Worm (Caenorhabditis elegans) whole organism, L3 larva: ENCODE measurements around the gene str-112.

Experiments
- R02D3.7 ChIP-seq: fragments of 150-350 bp; optimal IDR thresholded peaks from 2 replicates; lab custom pipeline; 2014; ENCODE audit warnings: missing biosample characterization, missing genetic modification characterization
- ZK546.5 ChIP-seq: sonication (generic microtip); optimal IDR thresholded peaks from 2 replicates; lab custom pipeline; 2017; ENCODE audit warnings: missing biosample characterization, missing genetic modification characterization
- ama-1 ChIP-seq: fragments of 150-350 bp; optimal IDR thresholded peaks from 2 replicates; lab custom pipeline; 2018
- ceh-28 ChIP-seq: fragments of 150-350 bp; optimal IDR thresholded peaks from 2 replicates; lab custom pipeline; 2014; ENCODE audit warnings: missing biosample characterization, missing genetic modification reagents, missing genetic modification characterization
- ceh-82 ChIP-seq: fragments of 150-350 bp; optimal IDR thresholded peaks from 2 replicates; lab custom pipeline; 2014; ENCODE audit warnings: missing biosample characterization, missing genetic modification characterization
- ceh-9 ChIP-seq: sonication (generic microtip); optimal IDR thresholded peaks from 2 replicates; lab custom pipeline; 2018; ENCODE audit warnings: missing biosample characterization, missing genetic modification characterization
- daf-12 ChIP-seq: fragments of 150-350 bp; optimal IDR thresholded peaks from 2 replicates; lab custom pipeline; 2014; ENCODE audit warnings: missing biosample characterization, missing genetic modification reagents, missing genetic modification characterization
- egl-27 ChIP-seq: sonication (generic microtip); optimal IDR thresholded peaks from 4 replicates; lab custom pipeline; 2017; ENCODE audit warnings: missing biosample characterization, missing genetic modification reagents, missing genetic modification characterization
- egl-5 ChIP-seq: fragments of 150-350 bp; optimal IDR thresholded peaks from 2 replicates; lab custom pipeline; 2017; ENCODE audit warnings: missing biosample characterization, missing genetic modification reagents, missing genetic modification characterization, inconsistent platforms
- elt-1 ChIP-seq: fragments of 150-350 bp; optimal IDR thresholded peaks from 2 replicates; lab custom pipeline; 2014; ENCODE audit warnings: missing biosample characterization, missing genetic modification characterization
- elt-3 ChIP-seq, 3 experiments: fragments of 150-350 bp in 1 of 3; sonication (generic microtip) in 2 of 3; optimal IDR thresholded peaks; 2 replicates in 2 of 3; 4 replicates in 1 of 3; lab custom pipeline; 2014 to 2017; ENCODE audit warnings: missing biosample characterization in 3 of 3, missing genetic modification characterization in 3 of 3
- eor-1 ChIP-seq, 2 experiments: fragments of 150-350 bp; optimal IDR thresholded peaks; 2 replicates each; lab custom pipeline; 2014 to 2018; ENCODE audit warnings: missing biosample characterization in 2 of 2, missing genetic modification characterization in 2 of 2
- fkh-10 ChIP-seq: sonication (generic microtip); optimal IDR thresholded peaks from 2 replicates; lab custom pipeline; 2017; ENCODE audit warnings: missing biosample characterization, missing genetic modification reagents, missing genetic modification characterization
- hmg-11 ChIP-seq: sonication (generic microtip); optimal IDR thresholded peaks from 2 replicates; lab custom pipeline; 2016; ENCODE audit warnings: missing genetic modification characterization, missing compliant biosample characterization
- jun-1 ChIP-seq: fragments of 150-350 bp; optimal IDR thresholded peaks from 2 replicates; lab custom pipeline; 2014; ENCODE audit warnings: missing biosample characterization, missing genetic modification reagents, missing genetic modification characterization
- lin-15B ChIP-seq: fragments of 150-350 bp; optimal IDR thresholded peaks from 2 replicates; lab custom pipeline; 2014; ENCODE audit warnings: missing biosample characterization, missing genetic modification characterization
- lin-39 ChIP-seq: fragments of 150-350 bp; optimal IDR thresholded peaks from 2 replicates; lab custom pipeline; 2018; ENCODE audit warnings: missing biosample characterization, missing genetic modification reagents, missing genetic modification characterization
- mdl-1 ChIP-seq: fragments of 150-350 bp; optimal IDR thresholded peaks from 2 replicates; lab custom pipeline; 2014; ENCODE audit warnings: missing biosample characterization, missing genetic modification characterization
- mml-1 ChIP-seq: fragments of 150-350 bp; sonication (generic microtip); optimal IDR thresholded peaks from 3 replicates; lab custom pipeline; 2014; ENCODE audit warnings: missing biosample characterization, missing genetic modification characterization
- nfya-1 ChIP-seq: sonication (generic microtip); optimal IDR thresholded peaks from 2 replicates; lab custom pipeline; 2017; ENCODE audit warnings: missing genetic modification characterization, mild to moderate bottlenecking, missing compliant biosample characterization, antibody characterized with exemption, moderate library complexity; ENCODE audit not compliant: insufficient read depth
- nhr-11 ChIP-seq: fragments of 150-350 bp; optimal IDR thresholded peaks from 2 replicates; lab custom pipeline; 2014; ENCODE audit warnings: missing biosample characterization, missing genetic modification characterization
- nhr-12 ChIP-seq: fragments of 150-350 bp; optimal IDR thresholded peaks from 2 replicates; lab custom pipeline; 2014; ENCODE audit warnings: missing biosample characterization, missing genetic modification characterization
- nhr-25 ChIP-seq: sonication (generic microtip); optimal IDR thresholded peaks from 2 replicates; lab custom pipeline; 2017; ENCODE audit warnings: missing biosample characterization, missing genetic modification characterization
- nhr-28 ChIP-seq: fragments of 150-350 bp; optimal IDR thresholded peaks from 2 replicates; lab custom pipeline; 2014; ENCODE audit warnings: missing biosample characterization, missing genetic modification characterization
- nhr-43 ChIP-seq: sonication (generic microtip); optimal IDR thresholded peaks from 2 replicates; lab custom pipeline; 2016; ENCODE audit warnings: mild to moderate bottlenecking, missing genetic modification characterization, missing compliant biosample characterization; ENCODE audit not compliant: poor library complexity, severe bottlenecking
- nhr-67 ChIP-seq: fragments of 150-350 bp; optimal IDR thresholded peaks from 2 replicates; lab custom pipeline; 2014; ENCODE audit warnings: missing biosample characterization, missing genetic modification characterization
- nhr-76 ChIP-seq: fragments of 150-350 bp; sonication (generic microtip); optimal IDR thresholded peaks from 5 replicates; lab custom pipeline; 2014; ENCODE audit warnings: missing biosample characterization, missing genetic modification characterization
- pha-4 ChIP-seq: fragments of 150-350 bp; optimal IDR thresholded peaks from 2 replicates; lab custom pipeline; 2014; ENCODE audit warnings: missing biosample characterization, missing genetic modification reagents, missing genetic modification characterization
- sea-2 ChIP-seq: fragments of 150-350 bp; sonication (generic microtip); optimal IDR thresholded peaks from 4 replicates; lab custom pipeline; 2014; ENCODE audit warnings: missing biosample characterization, missing genetic modification reagents, missing genetic modification characterization
- skn-1 ChIP-seq: fragments of 150-350 bp; optimal IDR thresholded peaks from 2 replicates; lab custom pipeline; 2014; ENCODE audit warnings: missing biosample characterization, missing genetic modification characterization
- unc-62 ChIP-seq: fragments of 150-350 bp; sonication (generic microtip); optimal IDR thresholded peaks from 4 replicates; lab custom pipeline; 2014; ENCODE audit warnings: missing biosample characterization, missing genetic modification reagents, missing genetic modification characterization
- zag-1 ChIP-seq: fragments of 150-350 bp; optimal IDR thresholded peaks from 2 replicates; lab custom pipeline; 2014; ENCODE audit warnings: missing biosample characterization, missing genetic modification characterization
- ztf-11 ChIP-seq: fragments of 150-350 bp; optimal IDR thresholded peaks from 2 replicates; lab custom pipeline; 2014; ENCODE audit warnings: missing biosample characterization, missing genetic modification characterization
- ztf-4 ChIP-seq: fragments of 150-350 bp; optimal IDR thresholded peaks from 2 replicates; lab custom pipeline; 2014; ENCODE audit warnings: missing biosample characterization, missing genetic modification characterization

Gene str-112

ce11 chrV:7133963-7134362 is 4.3 kb downstream of the str-112 start, which contains the start of gene F10D2.16:
Gene F10D2.16, plus strand, starts transcription at chrV:7134263.
- no peak for TF ChIP-seq nfya-1 (tag; lab: Kevin White, UChicago)
- no peak for TF ChIP-seq ceh-9 (tag; lab: Kevin White, UChicago)
- no peak for TF ChIP-seq hmg-11 (tag; lab: Kevin White, UChicago)
- TF ChIP-seq ztf-11 = no peak
- TF ChIP-seq nhr-11 (tag; lab: Kevin White, UChicago) = no peak
- no peak for TF ChIP-seq mdl-1 (tag; lab: Kevin White, UChicago)
- TF ChIP-seq unc-62 (GFP tag; lab: Kevin White, UChicago) = no peak
- no peak for TF ChIP-seq ztf-4
- TF ChIP-seq ama-1 (lab: Kevin White, UChicago) = no peak
- no peak for TF ChIP-seq ceh-82 (tag; lab: Kevin White, UChicago)
- no peak for TF ChIP-seq zag-1 (tag; lab: Kevin White, UChicago)
- no peak for TF ChIP-seq pha-4 (tag; lab: Kevin White, UChicago)
- no peak for TF ChIP-seq nhr-67 (tag; lab: Kevin White, UChicago)
- TF ChIP-seq nhr-76 (tag; lab: Kevin White, UChicago) = no peak

DNA sequence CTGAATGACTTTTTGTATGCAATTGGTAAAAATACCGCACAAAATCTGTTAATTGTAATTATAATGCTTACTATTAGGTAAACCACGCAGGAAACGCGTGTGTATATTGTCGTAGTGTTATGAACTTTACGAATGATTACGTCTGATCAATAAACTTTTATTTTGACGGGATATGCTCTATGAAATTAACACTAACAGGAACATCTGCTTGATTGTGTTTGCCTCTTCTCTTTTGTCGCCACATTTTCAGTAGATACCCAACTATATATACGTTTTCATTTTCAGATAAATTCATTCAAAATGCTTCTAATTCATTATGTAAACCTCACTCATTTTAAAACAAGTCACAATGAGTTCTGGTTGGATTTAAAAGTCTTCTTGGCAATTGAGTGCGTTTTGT is 6.0 kb downstream of the str-112 start, which contains the start of gene sre-10:
Gene sre-10 (plus strand): TSS at position 301 of the 400 bp plus-strand sequence.
- TF ChIP-seq ceh-28 (tag; lab: Kevin White, UChicago) = no peak
- no peak for TF ChIP-seq ztf-4
- TF ChIP-seq elt-3 (tag; optimal IDR thresholded peaks at IDR 0.05; lab: Kevin White, UChicago) = no peak
- no peak for TF ChIP-seq nhr-12 (tag; lab: Kevin White, UChicago)
- TF ChIP-seq fkh-10 (GFP tag; lab: Kevin White, UChicago) = no peak
- no peak for TF ChIP-seq egl-27 (tag; lab: Kevin White, UChicago)
- no peak for TF ChIP-seq skn-1 (tag; lab: Kevin White, UChicago)
- TF ChIP-seq unc-62 (GFP tag; lab: Kevin White, UChicago) = no peak
- no peak for TF ChIP-seq eor-1 (tag; optimal IDR thresholded peaks at IDR 0.05; lab: Kevin White, UChicago)
- no peak for TF ChIP-seq ZK546.5 (tag; lab: Kevin White, UChicago)
- no peak for TF ChIP-seq egl-5 (tag; lab: Kevin White, UChicago)
- no peak for TF ChIP-seq R02D3.7
- no peak for TF ChIP-seq ztf-11

DNA sequence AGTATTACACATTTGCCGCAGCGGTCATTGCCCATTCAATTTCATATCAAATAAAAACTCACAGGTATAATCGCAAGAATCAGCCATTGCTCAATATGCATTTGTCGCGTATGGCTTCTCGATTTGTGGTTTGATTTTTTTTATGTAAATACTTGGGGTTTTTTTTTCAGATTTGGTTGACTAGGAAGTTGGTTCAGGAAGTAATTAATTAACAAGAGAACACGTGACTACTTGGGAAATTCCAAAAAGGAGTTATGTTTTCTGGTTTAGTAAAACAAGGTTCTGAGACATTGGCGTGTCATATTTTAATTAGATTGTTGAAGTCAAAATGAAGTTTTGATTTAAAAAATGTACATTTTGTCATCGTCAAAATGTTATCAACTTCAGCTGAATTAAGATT is 7.2 kb downstream of the str-112 start, which contains the start of gene srx-36:
Gene srx-36 (minus strand): TSS at position 101 of the 400 bp plus-strand sequence.
- TF ChIP-seq ceh-82 (tag; lab: Kevin White, UChicago) = no peak
- no peak for TF ChIP-seq nhr-43 (tag; lab: Kevin White, UChicago)
- TF ChIP-seq lin-39 (tag; lab: Kevin White, UChicago) = no peak
- TF ChIP-seq elt-1 (tag; lab: Kevin White, UChicago) = no peak
- TF ChIP-seq lin-15B = no peak
- no peak for TF ChIP-seq mml-1
- no peak for TF ChIP-seq daf-12 (tag; lab: Kevin White, UChicago)
- no peak for TF ChIP-seq nhr-28 (tag; lab: Kevin White, UChicago)
- TF ChIP-seq jun-1 (tag; lab: Kevin White, UChicago) = no peak
- no peak for TF ChIP-seq ceh-9 (tag; lab: Kevin White, UChicago)
- no peak for TF ChIP-seq ZK546.5 (tag; lab: Kevin White, UChicago)
- TF ChIP-seq, all 47 proteins: peak for 0

DNA sequence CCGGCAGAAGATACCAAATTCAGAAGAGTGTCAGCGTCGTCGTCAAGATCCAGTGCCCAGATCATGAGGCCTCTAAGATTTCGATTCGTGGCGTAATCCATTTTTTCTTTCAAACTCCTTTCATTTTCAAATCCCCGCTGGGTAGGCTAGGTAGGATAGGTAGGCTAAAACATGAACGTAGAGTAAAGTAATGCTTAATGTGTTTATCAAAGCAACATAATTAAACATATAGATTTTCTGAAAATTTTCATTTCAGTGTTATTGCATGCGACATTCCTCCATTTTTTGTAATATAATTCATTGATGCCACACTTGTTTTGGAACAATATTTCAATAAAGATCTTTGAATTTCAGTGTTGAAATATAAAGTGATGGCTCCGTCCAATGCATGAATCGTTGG is 8.8 kb downstream of the str-112 start, which contains the start of gene T01C4.8:
Gene T01C4.8 (minus strand): TSS at position 101 of the 400 bp plus-strand sequence.
- TF ChIP-seq pha-4 (tag; lab: Kevin White, UChicago) (no peak), ztf-11 (no peak), mdl-1 (tag; lab: Kevin White, UChicago) (no peak), sea-2 (GFP tag; lab: Kevin White, UChicago) (no peak), nhr-12 (tag; lab: Kevin White, UChicago) (no peak), jun-1 (tag; lab: Kevin White, UChicago) (no peak), nhr-28 (tag; lab: Kevin White, UChicago) (no peak), mml-1 (no peak), ceh-28 (tag; lab: Kevin White, UChicago) (no peak), nhr-25 (tag; lab: Kevin White, UChicago) (no peak), nhr-67 (tag; lab: Kevin White, UChicago) (no peak), nfya-1 (tag; lab: Kevin White, UChicago) (no peak), daf-12 (tag; lab: Kevin White, UChicago) (no peak)
